Worm (Caenorhabditis elegans) whole organism, young adult: ENCODE results near the gene mec-4.

Source experiments
- B0035.1 ChIP-seq: sonication (generic microtip); optimal IDR thresholded peaks from 2 replicates; lab custom pipeline; 2016; ENCODE audit warnings: missing genetic modification characterization, mild to moderate bottlenecking, missing compliant biosample characterization, missing genotype, missing genetic modification reagents
- D2030.7 ChIP-seq: fragments of 200-800 bp; sonication (Bioruptor generic); IDR thresholded peaks from 2 replicates; pipeline ENCODE4 v1.3.6; 2022; ENCODE audit warnings: missing genetic modification reagents, missing genetic modification characterization, missing compliant biosample characterization
- F37B4.10 ChIP-seq: fragments of 200-800 bp; sonication (Bioruptor generic); IDR thresholded peaks from 2 replicates; pipeline ENCODE4 v1.3.6; 2022; ENCODE audit warnings: missing genetic modification characterization, missing compliant biosample characterization
- F49E8.2 ChIP-seq: sonication (generic microtip); optimal IDR thresholded peaks from 3 replicates; lab custom pipeline; 2017; ENCODE audit warnings: missing genetic modification characterization, mild to moderate bottlenecking, missing compliant biosample characterization, antibody characterized with exemption, moderate library complexity; ENCODE audit not compliant: insufficient read depth
- T26A5.8 ChIP-seq: sonication (generic microtip); optimal IDR thresholded peaks from 2 replicates; lab custom pipeline; 2016; ENCODE audit warnings: missing genetic modification characterization, missing compliant biosample characterization
- Y53G8AR.9 ChIP-seq: fragments of 200-800 bp; sonication (Bioruptor generic); conservative IDR thresholded peaks from 2 replicates; pipeline ENCODE4 v1.3.6; 2022; ENCODE audit warnings: missing genetic modification reagents, missing genetic modification characterization, missing compliant biosample characterization
- Y67H2A.10 ChIP-seq: fragments of 200-800 bp; sonication (Bioruptor generic); conservative IDR thresholded peaks from 2 replicates; pipeline ENCODE4 v1.3.6; 2022; ENCODE audit warnings: missing genetic modification reagents, missing genetic modification characterization, missing compliant biosample characterization
- akir-1 ChIP-seq: fragments of 200-800 bp; sonication (Bioruptor generic); optimal IDR thresholded peaks from 2 replicates; lab custom pipeline; 2018; ENCODE audit warnings: mild to moderate bottlenecking, missing genetic modification characterization, moderate library complexity, missing compliant biosample characterization
- attf-5 ChIP-seq: fragments of 200-800 bp; sonication (Bioruptor generic); optimal IDR thresholded peaks from 2 replicates; lab custom pipeline; 2018; ENCODE audit warnings: mild to moderate bottlenecking, missing genetic modification characterization, missing compliant biosample characterization
- bed-1 ChIP-seq: fragments of 200-800 bp; sonication (Bioruptor generic); IDR thresholded peaks from 2 replicates; pipeline ENCODE4 v1.3.6; 2022; ENCODE audit warnings: missing genetic modification reagents, missing genetic modification characterization, missing compliant biosample characterization
- bed-2 ChIP-seq: fragments of 200-800 bp; sonication (Bioruptor generic); IDR thresholded peaks from 2 replicates; pipeline ENCODE4 v1.3.6; 2022; ENCODE audit warnings: missing genetic modification reagents, missing genetic modification characterization, missing compliant biosample characterization
- cebp-1 ChIP-seq, 2 experiments: fragments of 200-800 bp in 1 of 2; sonication (Bioruptor generic) in 1 of 2; sonication (generic microtip) in 1 of 2; IDR thresholded peaks in 1 of 2; optimal IDR thresholded peaks in 1 of 2; 2 replicates each; pipeline versions ENCODE4 v1.3.6 to Lab custom; 2017 to 2022; ENCODE audit warnings: missing compliant biosample characterization in 2 of 2, missing genetic modification characterization in 2 of 2, mild to moderate bottlenecking in 1 of 2, missing genetic modification reagents in 1 of 2, moderate library complexity in 1 of 2
- dox-1 ChIP-seq: fragments of 200-800 bp; sonication (Bioruptor generic); IDR thresholded peaks from 2 replicates; pipeline ENCODE4 v1.3.6; 2022; ENCODE audit warnings: missing genetic modification reagents, missing genetic modification characterization, missing compliant biosample characterization
- egrh-3 ChIP-seq: fragments of 200-800 bp; sonication (Bioruptor generic); IDR thresholded peaks from 2 replicates; pipeline ENCODE4 v1.3.6; 2022; ENCODE audit warnings: missing genetic modification reagents, missing genetic modification characterization, missing compliant biosample characterization
- ets-4 ChIP-seq: fragments of 200-800 bp; sonication (Bioruptor generic); optimal IDR thresholded peaks from 2 replicates; lab custom pipeline; 2018; ENCODE audit warnings: mild to moderate bottlenecking, missing genetic modification characterization, missing compliant biosample characterization
- hlh-26 ChIP-seq: fragments of 200-800 bp; sonication (Bioruptor generic); conservative IDR thresholded peaks from 2 replicates; pipeline ENCODE4 v1.3.6; 2022; ENCODE audit warnings: missing genetic modification reagents, missing genetic modification characterization, missing compliant biosample characterization
- hmg-20 ChIP-seq: fragments of 200-800 bp; sonication (Bioruptor generic); IDR thresholded peaks from 2 replicates; pipeline ENCODE4 v1.3.6; 2022; ENCODE audit warnings: missing genetic modification reagents, missing genetic modification characterization, missing compliant biosample characterization
- hsf-1 ChIP-seq: fragments of 200-800 bp; sonication (Bioruptor generic); IDR thresholded peaks from 2 replicates; pipeline ENCODE4 v1.3.6; 2022; ENCODE audit warnings: missing genetic modification reagents, missing genetic modification characterization, missing compliant biosample characterization
- let-607 ChIP-seq, 2 experiments: fragments of 200-800 bp in 1 of 2; sonication (Bioruptor generic) in 1 of 2; sonication (generic microtip) in 1 of 2; optimal IDR thresholded peaks; 2 replicates each; lab custom pipeline; 2016 to 2018; ENCODE audit warnings: mild to moderate bottlenecking in 2 of 2, missing compliant biosample characterization in 2 of 2, missing genetic modification characterization in 2 of 2, moderate library complexity in 2 of 2, missing genotype in 1 of 2
- lir-1 ChIP-seq: fragments of 200-800 bp; sonication (Bioruptor generic); conservative IDR thresholded peaks from 2 replicates; pipeline ENCODE4 v1.3.6; 2022; ENCODE audit warnings: missing genetic modification reagents, missing genetic modification characterization, missing compliant biosample characterization
- madf-3 ChIP-seq: fragments of 200-800 bp; sonication (Bioruptor generic); IDR thresholded peaks from 2 replicates; pipeline ENCODE4 v1.3.6; 2022; ENCODE audit warnings: missing genetic modification reagents, missing genetic modification characterization, missing compliant biosample characterization
- mcd-1 ChIP-seq: fragments of 200-800 bp; sonication (Bioruptor generic); IDR thresholded peaks from 2 replicates; pipeline ENCODE4 v1.3.6; 2022; ENCODE audit warnings: missing genetic modification reagents, missing genetic modification characterization, missing compliant biosample characterization
- mxl-1 ChIP-seq: sonication (generic microtip); optimal IDR thresholded peaks from 2 replicates; lab custom pipeline; 2016; ENCODE audit warnings: missing genetic modification characterization, missing compliant biosample characterization
- nfya-1 ChIP-seq: sonication (generic microtip); optimal IDR thresholded peaks from 2 replicates; lab custom pipeline; 2017; ENCODE audit warnings: antibody characterized with exemption, missing compliant biosample characterization, missing genetic modification characterization, borderline replicate concordance; ENCODE audit not compliant: insufficient read depth
- nfyb-1 ChIP-seq: fragments of 200-800 bp; sonication (Bioruptor generic); IDR thresholded peaks from 2 replicates; pipeline ENCODE4 v1.3.6; 2022; ENCODE audit warnings: missing genetic modification reagents, missing genetic modification characterization, missing compliant biosample characterization
- pbrm-1 ChIP-seq: fragments of 200-800 bp; sonication (Bioruptor generic); IDR thresholded peaks from 2 replicates; pipeline ENCODE4 v1.3.6; 2022; ENCODE audit warnings: missing genetic modification reagents, missing genetic modification characterization, missing compliant biosample characterization
- pha-4 ChIP-seq: fragments of 150-350 bp; sonication (generic microtip); optimal IDR thresholded peaks from 2 replicates; lab custom pipeline; 2014; ENCODE audit warnings: missing biosample characterization, missing genetic modification reagents, missing genetic modification characterization
- rcor-1 ChIP-seq: fragments of 200-800 bp; sonication (Bioruptor generic); IDR thresholded peaks from 2 replicates; pipeline ENCODE4 v1.3.6; 2022; ENCODE audit warnings: missing genetic modification reagents, missing genetic modification characterization, missing compliant biosample characterization
- repo-1 ChIP-seq: sonication (generic microtip); optimal IDR thresholded peaks from 2 replicates; lab custom pipeline; 2017; ENCODE audit warnings: mild to moderate bottlenecking, missing genetic modification characterization, missing compliant biosample characterization
- snpc-1.3 ChIP-seq: sonication (generic microtip); optimal IDR thresholded peaks from 2 replicates; lab custom pipeline; 2017; ENCODE audit warnings: missing genetic modification characterization, mild to moderate bottlenecking, missing compliant biosample characterization, antibody characterized with exemption, moderate library complexity, missing genotype, missing genetic modification reagents; ENCODE audit not compliant: insufficient read depth
- snpc-3.4 ChIP-seq: sonication (generic microtip); optimal IDR thresholded peaks from 2 replicates; lab custom pipeline; 2017; ENCODE audit warnings: missing genetic modification characterization, mild to moderate bottlenecking, missing compliant biosample characterization, antibody characterized with exemption, moderate library complexity, missing genotype, missing genetic modification reagents
- snpc-4 ChIP-seq, 5 experiments: fragments of 150-350 bp in 1 of 5; sonication (generic microtip) in 4 of 5; optimal IDR thresholded peaks; 2 replicates each; lab custom pipeline; 2014 to 2018; ENCODE audit warnings: missing genetic modification characterization in 5 of 5, missing biosample characterization in 3 of 5, antibody characterized with exemption in 2 of 5, mild to moderate bottlenecking in 2 of 5, missing compliant biosample characterization in 2 of 5, missing genotype in 2 of 5, moderate library complexity in 2 of 5, missing genetic modification reagents in 1 of 5
- somi-1 ChIP-seq: fragments of 200-800 bp; sonication (Bioruptor generic); optimal IDR thresholded peaks from 2 replicates; lab custom pipeline; 2018; ENCODE audit warnings: mild to moderate bottlenecking, missing genetic modification characterization, missing compliant biosample characterization
- sptf-2 ChIP-seq: fragments of 200-800 bp; sonication (Bioruptor generic); optimal IDR thresholded peaks from 2 replicates; lab custom pipeline; 2018; ENCODE audit warnings: mild to moderate bottlenecking, missing genetic modification characterization, missing compliant biosample characterization
- tbp1 ChIP-seq: fragments of 200-800 bp; sonication (Bioruptor generic); optimal IDR thresholded peaks from 2 replicates; lab custom pipeline; 2018; ENCODE audit warnings: mild to moderate bottlenecking, missing genetic modification characterization, missing compliant biosample characterization
- tbx-9 ChIP-seq: sonication (generic microtip); optimal IDR thresholded peaks from 2 replicates; lab custom pipeline; 2016; ENCODE audit warnings: borderline replicate concordance, missing genetic modification characterization, inconsistent platforms, missing compliant biosample characterization
- xnd-1 ChIP-seq: sonication (generic microtip); optimal IDR thresholded peaks from 2 replicates; lab custom pipeline; 2016; ENCODE audit warnings: missing genotype, missing genetic modification reagents, missing genetic modification characterization, missing compliant biosample characterization
- zfh-2 ChIP-seq: fragments of 200-800 bp; sonication (Bioruptor generic); conservative IDR thresholded peaks from 2 replicates; pipeline ENCODE4 v1.3.6; 2022; ENCODE audit warnings: missing genetic modification reagents, missing genetic modification characterization, missing compliant biosample characterization
- ztf-22 ChIP-seq: fragments of 200-800 bp; sonication (Bioruptor generic); optimal IDR thresholded peaks from 2 replicates; lab custom pipeline; 2018; ENCODE audit warnings: mild to moderate bottlenecking, missing genetic modification characterization, moderate library complexity, missing compliant biosample characterization
- ztf-25 ChIP-seq: fragments of 200-800 bp; sonication (Bioruptor generic); IDR thresholded peaks from 2 replicates; pipeline ENCODE4 v1.3.6; 2022; ENCODE audit warnings: missing genetic modification reagents, missing genetic modification characterization, missing compliant biosample characterization

mec-4 gene

ce11 chrX:16807015-16807414 is at the start of gene mec-4:
Gene mec-4 (minus strand): TSS chrX:16807115.
- TF ChIP-seq tbx-9 (tag; lab: Kevin White, UChicago) (no peak), pha-4 (tag; lab: Kevin White, UChicago) (no peak), attf-5 (GFP tag; lab: Kevin White, UChicago) (no peak), bed-1 (GFP tag; lab: Robert Waterston, UW) (no peak), F37B4.10 (GFP tag; lab: Robert Waterston, UW) (no peak), ets-4 (no peak), somi-1 (GFP tag; lab: Kevin White, UChicago) (no peak), hlh-26 (GFP tag; lab: Robert Waterston, UW) (no peak)
- TF ChIP-seq, all 124 proteins: peak for 0

- 0 out of 2 replicates have a peak, but pooled peaks have one; percentile 26 for TF ChIP-seq nfyb-1 (GFP tag; lab: Robert Waterston, UW)
- peak; percentile 63 for TF ChIP-seq egrh-3 (GFP tag; lab: Robert Waterston, UW)
- TF ChIP-seq hsf-1 (GFP tag; lab: Robert Waterston, UW): peak; percentile 97
- peak; percentile 71 for TF ChIP-seq dox-1 (GFP tag; lab: Robert Waterston, UW)
Observed at ce11 chrX:16851372-16851771, 44.5 kb upstream of the mec-4 start.

- TF ChIP-seq D2030.7 (GFP tag; lab: Robert Waterston, UW) (no peak), nfya-1 (tag; lab: Kevin White, UChicago) (no peak), snpc-1.3 (tag; lab: Kevin White, UChicago) (no peak), zfh-2 (no peak), madf-3 (GFP tag; lab: Robert Waterston, UW) (no peak), rcor-1 (GFP tag; lab: Robert Waterston, UW) (no peak), sptf-2 (no peak), somi-1 (GFP tag; lab: Kevin White, UChicago) (no peak), dox-1 (GFP tag; lab: Robert Waterston, UW) (no peak), snpc-4 (GFP tag; optimal IDR thresholded peaks at IDR 0.05; lab: Kevin White, UChicago) (no peak), snpc-4 (tag; optimal IDR thresholded peaks at IDR 0.05; lab: Kevin White, UChicago) (no peak), cebp-1 (GFP tag; IDR thresholded peaks at IDR 0.05; lab: Robert Waterston, UW) (no peak), cebp-1 (tag; optimal IDR thresholded peaks at IDR 0.05; lab: Kevin White, UChicago) (no peak), akir-1 (GFP tag; lab: Kevin White, UChicago) (no peak), ztf-25 (GFP tag; lab: Robert Waterston, UW) (no peak), mxl-1 (no peak), pbrm-1 (GFP tag; lab: Robert Waterston, UW) (no peak), ztf-22 (GFP tag; lab: Kevin White, UChicago) (no peak), tbp1 (GFP tag; lab: Kevin White, UChicago) (no peak), hmg-20 (GFP tag; lab: Robert Waterston, UW) (no peak)
- TF ChIP-seq, all 124 proteins: peak for 0
Observed at ce11 chrX:16844924-16845323, 38.0 kb upstream of the mec-4 start, which contains the start of gene F41G4.8. Gene F41G4.8 (minus strand): TSS chrX:16845024.

ce11 chrX:16842935-16843334 is 36.0 kb upstream of the mec-4 start:
- TF ChIP-seq mcd-1 (GFP tag; lab: Robert Waterston, UW) (no peak), hsf-1 (GFP tag; lab: Robert Waterston, UW) (no peak), snpc-4 (GFP tag; optimal IDR thresholded peaks at IDR 0.05; lab: Kevin White, UChicago) (no peak), snpc-4 (tag; optimal IDR thresholded peaks at IDR 0.05; lab: Kevin White, UChicago) (peak in 1 of 4 experiments; percentile 46), cebp-1 (GFP tag; IDR thresholded peaks at IDR 0.05; lab: Robert Waterston, UW) (no peak), cebp-1 (tag; optimal IDR thresholded peaks at IDR 0.05; lab: Kevin White, UChicago) (no peak), Y67H2A.10 (GFP tag; lab: Robert Waterston, UW) (no peak), T26A5.8 (tag; lab: Kevin White, UChicago) (no peak), zfh-2 (peak; percentile 84), akir-1 (GFP tag; lab: Kevin White, UChicago) (no peak), let-607 (tag; optimal IDR thresholded peaks at IDR 0.05; lab: Kevin White, UChicago) (no peak), Y53G8AR.9 (no peak), somi-1 (GFP tag; lab: Kevin White, UChicago) (no peak), repo-1 (tag; lab: Kevin White, UChicago) (no peak), xnd-1 (tag; lab: Kevin White, UChicago) (no peak), B0035.1 (tag; lab: Kevin White, UChicago) (no peak), lir-1 (no peak), snpc-3.4 (tag; lab: Kevin White, UChicago) (no peak), bed-2 (no peak), F49E8.2 (tag; lab: Kevin White, UChicago) (no peak)
